Fruit fly (Drosophila melanogaster): ENCODE measurements around the gene Ttc1.

Ttc1 gene

DNA sequence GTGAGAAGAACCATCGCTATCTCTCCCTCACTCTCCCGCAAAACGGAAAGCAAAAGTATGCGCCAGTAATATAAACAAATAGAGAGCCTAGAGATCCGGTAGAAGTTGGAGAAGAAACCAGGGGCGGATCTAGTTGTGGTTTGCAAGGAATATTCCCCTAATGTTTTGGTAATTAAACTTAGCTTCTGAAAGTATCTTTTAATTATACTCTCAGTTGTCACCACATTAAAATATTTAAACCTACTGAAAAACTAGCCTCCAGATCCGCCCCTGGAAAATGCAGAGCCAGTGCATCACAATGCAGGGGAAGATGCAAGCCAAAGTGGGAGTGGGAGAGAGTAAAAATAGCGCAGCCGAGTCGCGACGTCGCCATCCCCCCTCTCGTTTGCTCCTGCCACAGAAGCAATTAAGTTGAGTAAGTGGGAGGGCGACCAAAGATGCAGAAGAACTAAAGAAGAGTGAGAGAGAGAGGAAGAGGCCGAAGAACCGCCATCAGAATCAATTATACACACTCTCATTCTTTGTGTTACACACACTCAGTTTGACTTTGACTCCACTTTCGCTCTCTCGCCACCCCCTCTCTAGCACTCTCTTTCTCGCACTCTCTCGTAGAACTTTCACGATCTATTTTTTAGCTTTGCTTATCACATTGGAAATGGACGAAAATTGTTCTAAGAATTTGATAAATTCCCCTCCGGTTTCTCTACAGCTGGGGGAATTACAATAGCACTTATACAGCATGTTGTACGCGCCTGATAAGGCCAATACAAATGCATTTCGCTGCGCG, 6.6 kb upstream of the Ttc1 start:
- TF ChIP-seq CG3919 (GFP tag; optimal IDR thresholded peaks at IDR 0.05), result peak; percentile 99
- peak; percentile 99 for TF ChIP-seq CG3032 (tag; optimal IDR thresholded peaks at IDR 0.05)
- TF ChIP-seq CG6854 (GFP tag; optimal IDR thresholded peaks at IDR 0.05), result peak; percentile 37
- peak; percentile 94 for TF ChIP-seq lz (GFP tag; optimal IDR thresholded peaks at IDR 0.05)
- peak; percentile 67 for TF ChIP-seq fkh (GFP tag; optimal IDR thresholded peaks at IDR 0.05)
- TF ChIP-seq Gug (GFP tag; IDR thresholded peaks at IDR 0.05), result peak; percentile 99
- peak; percentile 76 for TF ChIP-seq fd85E (GFP tag; optimal IDR thresholded peaks at IDR 0.05)
- TF ChIP-seq vri (GFP tag; optimal IDR thresholded peaks at IDR 0.05), result peak; percentile 56
- TF ChIP-seq salr (GFP tag; optimal IDR thresholded peaks at IDR 0.05), result peak; percentile 97 to 99
- peak; percentile 99 for TF ChIP-seq CG11902 (GFP tag; optimal IDR thresholded peaks at IDR 0.05)
- TF ChIP-seq net (GFP tag; optimal IDR thresholded peaks at IDR 0.05), result peak; percentile 97
- TF ChIP-seq cyc (GFP tag; optimal IDR thresholded peaks at IDR 0.05), result peak; percentile 95
- TF ChIP-seq CG1621 (tag; optimal IDR thresholded peaks at IDR 0.05), result peak; percentile 98
- TF ChIP-seq CG8632 (GFP tag; optimal IDR thresholded peaks at IDR 0.05), result peak; percentile 93
- peak; percentile 99 for TF ChIP-seq Eip75B (GFP tag; optimal IDR thresholded peaks at IDR 0.05)
- peak; percentile 92 for TF ChIP-seq CG34406 (GFP tag; optimal IDR thresholded peaks at IDR 0.05)
- TF ChIP-seq CG32006 (GFP tag; optimal IDR thresholded peaks at IDR 0.05), result peak; percentile 99
- peak; percentile 96 for TF ChIP-seq CG15336 (GFP tag; IDR thresholded peaks at IDR 0.05)
- TF ChIP-seq CG9139 (GFP tag; optimal IDR thresholded peaks at IDR 0.05), result peak; percentile 97
- TF ChIP-seq topi (GFP tag; optimal IDR thresholded peaks at IDR 0.05), result peak; percentile 92
- peak; percentile 98 for TF ChIP-seq CG6808 (GFP tag; optimal IDR thresholded peaks at IDR 0.05)
- peak; percentile 92 for TF ChIP-seq CG31627 (GFP tag; optimal IDR thresholded peaks at IDR 0.05)
- peak; percentile 97 for TF ChIP-seq CG6792 (GFP tag; optimal IDR thresholded peaks at IDR 0.05)
- TF ChIP-seq CG8119 (GFP tag; IDR thresholded peaks at IDR 0.05), result peak; percentile 93
- TF ChIP-seq spab (GFP tag; optimal IDR thresholded peaks at IDR 0.05), result peak; percentile 99
- TF ChIP-seq CG11762 (GFP tag; optimal IDR thresholded peaks at IDR 0.05; ENCODE audit: insufficient read depth), result peak; percentile 93
- peak; percentile 96 for TF ChIP-seq Sox15 (GFP tag; optimal IDR thresholded peaks at IDR 0.05)
- peak; percentile 99 for TF ChIP-seq fd59A (GFP tag; optimal IDR thresholded peaks at IDR 0.05)
- TF ChIP-seq eg (GFP tag; IDR thresholded peaks at IDR 0.05), result peak; percentile 99
- TF ChIP-seq CG10669 (GFP tag; optimal IDR thresholded peaks at IDR 0.05), result peak; percentile 99
- peak; percentile 98 for TF ChIP-seq CG11294 (GFP tag; IDR thresholded peaks at IDR 0.05)
- TF ChIP-seq CG6163 (GFP tag; IDR thresholded peaks at IDR 0.05), result peak; percentile 99
- TF ChIP-seq Lpt (GFP tag; optimal IDR thresholded peaks at IDR 0.05), result peak; percentile 97
- peak; percentile 92 for TF ChIP-seq esn (GFP tag; optimal IDR thresholded peaks at IDR 0.05)
- peak; percentile 92 for TF ChIP-seq Hr38 (GFP tag; optimal IDR thresholded peaks at IDR 0.05)
- TF ChIP-seq Smox (GFP tag; optimal IDR thresholded peaks at IDR 0.05), result no peak
- peak; percentile 93 for TF ChIP-seq svp (GFP tag)
- TF ChIP-seq Eip93F (GFP tag; optimal IDR thresholded peaks at IDR 0.05), result no peak
- peak; percentile 98 for TF ChIP-seq CG4318 (GFP tag; optimal IDR thresholded peaks at IDR 0.05)
- TF ChIP-seq Ets21C (GFP tag; optimal IDR thresholded peaks at IDR 0.05), result peak; percentile 86
- TF ChIP-seq dac (GFP tag; optimal IDR thresholded peaks at IDR 0.05), result peak; percentile 97
- peak; percentile 99 for TF ChIP-seq Eip78C (GFP tag)
- TF ChIP-seq achi (GFP tag; optimal IDR thresholded peaks at IDR 0.05), result peak; percentile 97
- TF ChIP-seq Blimp-1 (GFP tag; optimal IDR thresholded peaks at IDR 0.05), result peak; percentile 37
- peak; percentile 94 for TF ChIP-seq CG16779 (tag; optimal IDR thresholded peaks at IDR 0.05)
- peak; percentile 95 for TF ChIP-seq CG8319 (GFP tag; optimal IDR thresholded peaks at IDR 0.05)
- peak; percentile 98 for TF ChIP-seq ss (GFP tag; optimal IDR thresholded peaks at IDR 0.05)
- peak; percentile 99 for TF ChIP-seq pdm3 (GFP tag; optimal IDR thresholded peaks at IDR 0.05)
- TF ChIP-seq CG10631 (GFP tag; optimal IDR thresholded peaks at IDR 0.05), result peak; percentile 99
- TF ChIP-seq CG7368 (GFP tag; optimal IDR thresholded peaks at IDR 0.05), result peak; percentile 97
